Worm (Caenorhabditis elegans) whole organism, mixed stage, embryonic: ENCODE measurements around the gene skr-15.

Experiments
- M03D4.4 ChIP-seq: sonication (generic microtip); optimal IDR thresholded peaks from 2 replicates; lab custom pipeline; 2017; ENCODE audit warnings: mild to moderate bottlenecking, missing genetic modification characterization, missing compliant biosample characterization
- bed-3 ChIP-seq: fragments of 200-800 bp; sonication (Bioruptor generic); optimal IDR thresholded peaks from 3 replicates; lab custom pipeline; 2018; ENCODE audit warnings: mild to moderate bottlenecking, missing genetic modification characterization, moderate library complexity, missing compliant biosample characterization
- blmp-1 ChIP-seq: fragments of 150-350 bp; optimal IDR thresholded peaks from 2 replicates; lab custom pipeline; 2014; ENCODE audit warnings: missing biosample characterization, missing genetic modification characterization
- ceh-39 ChIP-seq: fragments of 150-350 bp; optimal IDR thresholded peaks from 2 replicates; lab custom pipeline; 2014; ENCODE audit warnings: missing biosample characterization, missing genetic modification characterization
- ceh-43 ChIP-seq: fragments of 200-800 bp; sonication (Bioruptor generic); optimal IDR thresholded peaks from 2 replicates; lab custom pipeline; 2018; ENCODE audit warnings: mild to moderate bottlenecking, missing genetic modification characterization, moderate library complexity, missing compliant biosample characterization
- ceh-83 ChIP-seq: fragments of 200-800 bp; sonication (Bioruptor generic); optimal IDR thresholded peaks from 2 replicates; lab custom pipeline; 2018; ENCODE audit warnings: mild to moderate bottlenecking, missing genetic modification characterization, missing compliant biosample characterization
- cnd-1 ChIP-seq: fragments of 200-800 bp; sonication (Bioruptor generic); optimal IDR thresholded peaks from 2 replicates; lab custom pipeline; 2018; ENCODE audit warnings: mild to moderate bottlenecking, missing genetic modification characterization, missing compliant biosample characterization
- drap-1 ChIP-seq: fragments of 200-800 bp; sonication (Bioruptor generic); optimal IDR thresholded peaks from 3 replicates; lab custom pipeline; 2018; ENCODE audit warnings: mild to moderate bottlenecking, missing genetic modification characterization, missing compliant biosample characterization
- elt-1 ChIP-seq: sonication (generic microtip); optimal IDR thresholded peaks from 2 replicates; lab custom pipeline; 2017; ENCODE audit warnings: missing genetic modification characterization, mild to moderate bottlenecking, missing compliant biosample characterization, antibody characterized with exemption, moderate library complexity, borderline replicate concordance; ENCODE audit not compliant: insufficient read depth
- ham-2 ChIP-seq: fragments of 200-800 bp; sonication (Bioruptor generic); optimal IDR thresholded peaks from 2 replicates; lab custom pipeline; 2018; ENCODE audit warnings: mild to moderate bottlenecking, missing genetic modification characterization, missing compliant biosample characterization
- hlh-1 ChIP-seq: fragments of 150-350 bp; optimal IDR thresholded peaks from 2 replicates; lab custom pipeline; 2014; ENCODE audit warnings: missing biosample characterization, missing genetic modification reagents, missing genetic modification characterization
- lin-13 ChIP-seq: fragments of 150-350 bp; optimal IDR thresholded peaks from 2 replicates; lab custom pipeline; 2014; ENCODE audit warnings: missing biosample characterization, missing genetic modification characterization
- lin-32 ChIP-seq: fragments of 200-800 bp; sonication (Bioruptor generic); optimal IDR thresholded peaks from 2 replicates; lab custom pipeline; 2018; ENCODE audit warnings: mild to moderate bottlenecking, missing genetic modification characterization, missing compliant biosample characterization
- lsy-2 ChIP-seq: fragments of 150-350 bp; optimal IDR thresholded peaks from 2 replicates; lab custom pipeline; 2014; ENCODE audit warnings: missing biosample characterization, missing genetic modification characterization
- mab-5 ChIP-seq: fragments of 150-350 bp; optimal IDR thresholded peaks from 2 replicates; lab custom pipeline; 2014; ENCODE audit warnings: missing biosample characterization, missing genetic modification characterization
- mep-1 ChIP-seq: fragments of 150-350 bp; optimal IDR thresholded peaks from 2 replicates; lab custom pipeline; 2017; ENCODE audit warnings: missing biosample characterization, missing genetic modification reagents, missing genetic modification characterization, inconsistent platforms
- mls-2 ChIP-seq: sonication (generic microtip); optimal IDR thresholded peaks from 2 replicates; lab custom pipeline; 2016; ENCODE audit warnings: mild to moderate bottlenecking, missing genetic modification characterization, moderate library complexity, missing compliant biosample characterization
- nhr-12 ChIP-seq: fragments of 150-350 bp; optimal IDR thresholded peaks from 2 replicates; lab custom pipeline; 2014; ENCODE audit warnings: missing biosample characterization, missing genetic modification characterization
- nhr-2 ChIP-seq: fragments of 150-350 bp; optimal IDR thresholded peaks from 2 replicates; lab custom pipeline; 2014; ENCODE audit warnings: missing biosample characterization, missing genetic modification characterization
- nhr-237 ChIP-seq: fragments of 150-350 bp; optimal IDR thresholded peaks from 2 replicates; lab custom pipeline; 2014; ENCODE audit warnings: missing biosample characterization, missing genetic modification characterization
- nhr-28 ChIP-seq: fragments of 150-350 bp; optimal IDR thresholded peaks from 2 replicates; lab custom pipeline; 2014; ENCODE audit warnings: missing biosample characterization, missing genetic modification characterization
- nhr-76 ChIP-seq: sonication (generic microtip); optimal IDR thresholded peaks from 2 replicates; lab custom pipeline; 2017; ENCODE audit warnings: missing biosample characterization, missing genetic modification characterization
- pha-4 ChIP-seq: fragments of 150-350 bp; optimal IDR thresholded peaks from 2 replicates; lab custom pipeline; 2018; ENCODE audit warnings: missing biosample characterization, missing genetic modification reagents, missing genetic modification characterization
- sem-2 ChIP-seq: fragments of 200-800 bp; sonication (Bioruptor generic); optimal IDR thresholded peaks from 2 replicates; lab custom pipeline; 2018; ENCODE audit warnings: mild to moderate bottlenecking, missing genetic modification characterization, missing compliant biosample characterization
- snpc-4 ChIP-seq: fragments of 150-350 bp; optimal IDR thresholded peaks from 2 replicates; lab custom pipeline; 2014; ENCODE audit warnings: missing biosample characterization, missing genetic modification characterization
- sptf-1 ChIP-seq: sonication (generic microtip); optimal IDR thresholded peaks from 2 replicates; lab custom pipeline; 2017; ENCODE audit warnings: mild to moderate bottlenecking, missing genetic modification characterization, moderate library complexity, missing compliant biosample characterization
- tbx-8 ChIP-seq: fragments of 200-800 bp; sonication (Bioruptor generic); optimal IDR thresholded peaks from 2 replicates; lab custom pipeline; 2018; ENCODE audit warnings: mild to moderate bottlenecking, missing genetic modification characterization, moderate library complexity, missing compliant biosample characterization
- unc-120 ChIP-seq: sonication (generic microtip); optimal IDR thresholded peaks from 2 replicates; lab custom pipeline; 2017; ENCODE audit warnings: missing genetic modification characterization, missing compliant biosample characterization; ENCODE audit not compliant: poor library complexity, severe bottlenecking
- unc-39 ChIP-seq: fragments of 150-350 bp; optimal IDR thresholded peaks from 2 replicates; lab custom pipeline; 2014; ENCODE audit warnings: missing biosample characterization, missing genetic modification characterization
- unc-62 ChIP-seq: fragments of 150-350 bp; optimal IDR thresholded peaks from 2 replicates; lab custom pipeline; 2014; ENCODE audit warnings: missing biosample characterization, missing genetic modification reagents, missing genetic modification characterization
- zip-8 ChIP-seq: fragments of 150-350 bp; optimal IDR thresholded peaks from 2 replicates; lab custom pipeline; 2014; ENCODE audit warnings: missing biosample characterization, missing genetic modification characterization
- ztf-11 ChIP-seq: fragments of 150-350 bp; optimal IDR thresholded peaks from 2 replicates; lab custom pipeline; 2014; ENCODE audit warnings: missing biosample characterization, missing genetic modification characterization

skr-15 gene

ce11 chrII:3788356-3788962, 35.5 kb upstream of the skr-15 start:
- no peak for TF ChIP-seq unc-62 (GFP tag; lab: Kevin White, UChicago)
- peak; percentile 91 for TF ChIP-seq zip-8 (tag; lab: Kevin White, UChicago)

- no peak for TF ChIP-seq nhr-76 (tag; lab: Kevin White, UChicago)
- TF ChIP-seq lsy-2 (tag; lab: Kevin White, UChicago), result no peak
- no peak for TF ChIP-seq mep-1 (tag; lab: Kevin White, UChicago)
- TF ChIP-seq ceh-83 (GFP tag; lab: Kevin White, UChicago), result no peak
Observed at ce11 chrII:3793336-3793735, 30.6 kb upstream of the skr-15 start, which contains the start of gene fbxb-99. Gene fbxb-99, minus strand, starts transcription at chrII:3793436.

ce11 chrII:3795323-3795722, 28.6 kb upstream of the skr-15 start, which contains the start of gene Y8A9A.2:
Gene Y8A9A.2, plus strand, starts transcription at chrII:3795623.
- no peak for TF ChIP-seq ceh-43 (GFP tag; lab: Kevin White, UChicago)
- TF ChIP-seq ham-2, result no peak
- no peak for TF ChIP-seq blmp-1 (tag; lab: Kevin White, UChicago)
- TF ChIP-seq nhr-28 (tag; lab: Kevin White, UChicago), result no peak
- TF ChIP-seq, all 35 proteins: peak for 0

- no peak for TF ChIP-seq lin-32 (GFP tag; lab: Kevin White, UChicago)
- TF ChIP-seq cnd-1 (tag; lab: Kevin White, UChicago), result no peak
- TF ChIP-seq ceh-39 (tag; lab: Kevin White, UChicago), result no peak
- TF ChIP-seq nhr-237 (tag; lab: Kevin White, UChicago), result no peak
- no peak for TF ChIP-seq sem-2 (GFP tag; lab: Kevin White, UChicago)
- no peak for TF ChIP-seq tbx-8 (GFP tag; lab: Kevin White, UChicago)
- no peak for TF ChIP-seq ceh-83 (GFP tag; lab: Kevin White, UChicago)
- TF ChIP-seq hlh-1 (tag; lab: Kevin White, UChicago), result no peak
- no peak for TF ChIP-seq nhr-2 (tag; lab: Kevin White, UChicago)
- TF ChIP-seq, all 35 proteins: peak for 0
Observed at ce11 chrII:3803219-3803618, 20.7 kb upstream of the skr-15 start, which contains the start of gene ins-32. Gene ins-32, minus strand, starts transcription at chrII:3803319.

- no peak for TF ChIP-seq sptf-1
- TF ChIP-seq M03D4.4 (tag; lab: Kevin White, UChicago), result no peak
- TF ChIP-seq lin-13 (tag; lab: Kevin White, UChicago), result no peak
- TF ChIP-seq ceh-39 (tag; lab: Kevin White, UChicago), result no peak
- no peak for TF ChIP-seq zip-8 (tag; lab: Kevin White, UChicago)
- TF ChIP-seq drap-1 (GFP tag; lab: Kevin White, UChicago), result no peak
- no peak for TF ChIP-seq tbx-8 (GFP tag; lab: Kevin White, UChicago)
- no peak for TF ChIP-seq cnd-1 (tag; lab: Kevin White, UChicago)
- TF ChIP-seq mls-2 (tag; lab: Kevin White, UChicago), result no peak
- no peak for TF ChIP-seq pha-4 (tag; lab: Kevin White, UChicago)
- TF ChIP-seq unc-62 (GFP tag; lab: Kevin White, UChicago), result no peak
- no peak for TF ChIP-seq mab-5
- TF ChIP-seq unc-120 (tag; lab: Kevin White, UChicago), result no peak
- TF ChIP-seq nhr-12, result no peak
- TF ChIP-seq ztf-11, result no peak
- no peak for TF ChIP-seq unc-39 (tag; lab: Kevin White, UChicago)
- no peak for TF ChIP-seq elt-1 (tag; lab: Kevin White, UChicago)
- TF ChIP-seq ceh-83 (GFP tag; lab: Kevin White, UChicago), result no peak
- TF ChIP-seq nhr-237 (tag; lab: Kevin White, UChicago), result no peak
Observed at ce11 chrII:3805518-3805917, 18.4 kb upstream of the skr-15 start.

ce11 chrII:3806964-3807363, 17.0 kb upstream of the skr-15 start, which contains the start of gene F54D10.4:
Gene F54D10.4, minus strand, starts transcription at chrII:3807064.
- TF ChIP-seq unc-120 (tag; lab: Kevin White, UChicago) (no peak), mep-1 (tag; lab: Kevin White, UChicago) (no peak), blmp-1 (tag; lab: Kevin White, UChicago) (no peak), ceh-83 (GFP tag; lab: Kevin White, UChicago) (no peak), ceh-43 (GFP tag; lab: Kevin White, UChicago) (no peak), nhr-28 (tag; lab: Kevin White, UChicago) (no peak), mab-5 (no peak), ztf-11 (no peak), unc-39 (tag; lab: Kevin White, UChicago) (no peak), bed-3 (GFP tag; lab: Kevin White, UChicago) (no peak), tbx-8 (GFP tag; lab: Kevin White, UChicago) (no peak), sem-2 (GFP tag; lab: Kevin White, UChicago) (no peak), lin-32 (GFP tag; lab: Kevin White, UChicago) (no peak), snpc-4 (no peak), nhr-237 (tag; lab: Kevin White, UChicago) (no peak)
